Worm (Caenorhabditis elegans): Measurements from ENCODE around the gene srx-135.
A peak's percentile ranks its signal among the peaks of the same experiment; 100 is the strongest.

ce11 chrV:13908916-13909176 lies 49.8 kb downstream of the srx-135 start, which contains the start of gene C06B3.6:
- TF ChIP-seq nhr-28 (tag; optimal IDR thresholded peaks at IDR 0.05) (no peak), tbx-2 (tag; optimal IDR thresholded peaks at IDR 0.05) (no peak), ama-1 (optimal IDR thresholded peaks at IDR 0.05) (no peak), efl-1 (optimal IDR thresholded peaks at IDR 0.05) (no peak), efl-1 (GFP tag; optimal IDR thresholded peaks at IDR 0.05 in 1 of 2) (no peak), ceh-88 (GFP tag; IDR thresholded peaks at IDR 0.05) (peak; percentile 1; the same call in 1 of the 2 replicates), snpc-4 (tag; optimal IDR thresholded peaks at IDR 0.05) (no peak), lir-3 (tag; optimal IDR thresholded peaks at IDR 0.05; ENCODE audit: poor library complexity) (no peak), pag-3 (tag; optimal IDR thresholded peaks at IDR 0.05; ENCODE audit: borderline replicate concordance, insufficient read depth) (no peak), aly-2 (tag; optimal IDR thresholded peaks at IDR 0.05) (no peak), nhr-47 (tag; optimal IDR thresholded peaks at IDR 0.05) (no peak), fos-1 (tag; optimal IDR thresholded peaks at IDR 0.05) (no peak), egl-27 (tag; optimal IDR thresholded peaks at IDR 0.05) (no peak)
